Worm (Caenorhabditis elegans): ENCODE results near the gene F31A3.5.

The F31A3.5 gene

DNA sequence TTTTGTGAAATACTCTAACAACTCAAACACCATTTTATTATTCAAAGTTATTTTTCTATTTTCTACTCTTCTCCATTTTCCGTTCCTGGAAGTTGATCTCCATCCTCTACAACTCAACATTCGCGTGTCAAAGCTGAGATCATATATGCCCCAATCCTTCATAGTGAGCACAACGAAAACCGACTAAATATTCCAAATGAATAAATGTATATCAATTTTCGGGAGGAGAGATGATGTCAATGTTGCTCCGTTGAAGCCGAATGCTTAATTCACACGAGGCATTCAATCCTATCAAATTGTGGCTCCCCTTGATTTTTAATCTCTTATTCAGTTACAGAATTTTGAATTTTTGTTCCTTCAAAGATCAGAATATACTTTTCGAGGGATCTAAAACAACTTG is 46.9 kb downstream of the F31A3.5 start:
- no peak for TF ChIP-seq ztf-11 (tag; optimal IDR thresholded peaks at IDR 0.05)
- no peak for TF ChIP-seq unc-39 (tag; optimal IDR thresholded peaks at IDR 0.05)
- no peak for TF ChIP-seq mab-5 (tag; optimal IDR thresholded peaks at IDR 0.05)
- no peak for TF ChIP-seq nhr-12 (tag; optimal IDR thresholded peaks at IDR 0.05)
- TF ChIP-seq nhr-237 (tag; optimal IDR thresholded peaks at IDR 0.05): no peak
- no peak for TF ChIP-seq elt-3 (tag; optimal IDR thresholded peaks at IDR 0.05)
- no peak for TF ChIP-seq nhr-76 (tag; optimal IDR thresholded peaks at IDR 0.05)
- no peak for TF ChIP-seq ces-1 (GFP tag; optimal IDR thresholded peaks at IDR 0.05)
- no peak for TF ChIP-seq sem-2 (GFP tag; optimal IDR thresholded peaks at IDR 0.05)
- TF ChIP-seq elt-1 (tag; optimal IDR thresholded peaks at IDR 0.05; ENCODE audit: borderline replicate concordance, insufficient read depth): no peak
- TF ChIP-seq mep-1 (tag; optimal IDR thresholded peaks at IDR 0.05): no peak
- no peak for TF ChIP-seq M03D4.4 (tag; optimal IDR thresholded peaks at IDR 0.05)
- TF ChIP-seq lsy-2 (tag; optimal IDR thresholded peaks at IDR 0.05): no peak
- TF ChIP-seq ceh-43 (GFP tag; optimal IDR thresholded peaks at IDR 0.05): no peak
- TF ChIP-seq blmp-1 (tag; optimal IDR thresholded peaks at IDR 0.05): no peak
- no peak for TF ChIP-seq bed-3 (GFP tag; optimal IDR thresholded peaks at IDR 0.05)
- no peak for TF ChIP-seq lin-32 (GFP tag; optimal IDR thresholded peaks at IDR 0.05)
- no peak for TF ChIP-seq pha-4 (tag; optimal IDR thresholded peaks at IDR 0.05)

DNA sequence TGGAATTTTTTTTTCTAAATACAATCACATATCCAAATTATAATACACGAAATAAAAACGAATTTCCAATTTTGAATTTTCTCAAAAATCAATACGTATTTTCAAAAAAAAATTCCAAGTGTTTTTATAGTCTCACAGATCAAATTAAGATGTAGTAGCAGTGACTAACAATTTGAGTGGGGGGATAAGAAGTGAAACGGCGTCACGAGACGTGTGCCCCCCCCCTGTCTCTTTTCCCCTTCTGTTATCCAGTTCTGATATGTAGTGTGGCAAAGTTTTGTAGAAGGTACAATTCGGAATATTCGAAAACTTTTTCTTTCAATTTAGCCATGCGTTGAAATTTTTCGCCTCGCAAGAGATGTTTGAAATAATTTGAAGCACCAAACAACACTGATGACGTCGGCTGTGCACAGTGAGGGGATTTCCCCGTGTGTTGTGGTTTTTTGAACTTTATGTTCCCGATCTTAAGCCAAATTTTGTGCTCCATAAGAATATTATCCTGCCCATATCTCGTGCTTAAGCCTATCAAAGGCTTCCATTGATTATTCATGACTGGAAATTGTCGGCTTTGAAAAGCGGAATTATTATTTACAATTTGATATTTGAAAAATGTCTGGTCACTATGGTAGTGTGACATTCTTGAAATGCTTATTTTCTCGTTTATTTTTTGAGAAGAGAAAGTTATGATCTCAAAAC is 48.1 kb downstream of the F31A3.5 start:
- TF ChIP-seq sptf-1 (tag; optimal IDR thresholded peaks at IDR 0.05) (no peak), cnd-1 (tag; optimal IDR thresholded peaks at IDR 0.05) (no peak), elt-1 (tag; optimal IDR thresholded peaks at IDR 0.05; ENCODE audit: borderline replicate concordance, insufficient read depth) (no peak), pha-4 (tag; optimal IDR thresholded peaks at IDR 0.05) (no peak), blmp-1 (tag; optimal IDR thresholded peaks at IDR 0.05) (no peak), tbx-8 (GFP tag; optimal IDR thresholded peaks at IDR 0.05) (no peak), nhr-76 (tag; optimal IDR thresholded peaks at IDR 0.05) (no peak), M03D4.4 (tag; optimal IDR thresholded peaks at IDR 0.05) (no peak), sem-2 (GFP tag; optimal IDR thresholded peaks at IDR 0.05) (no peak)

DNA sequence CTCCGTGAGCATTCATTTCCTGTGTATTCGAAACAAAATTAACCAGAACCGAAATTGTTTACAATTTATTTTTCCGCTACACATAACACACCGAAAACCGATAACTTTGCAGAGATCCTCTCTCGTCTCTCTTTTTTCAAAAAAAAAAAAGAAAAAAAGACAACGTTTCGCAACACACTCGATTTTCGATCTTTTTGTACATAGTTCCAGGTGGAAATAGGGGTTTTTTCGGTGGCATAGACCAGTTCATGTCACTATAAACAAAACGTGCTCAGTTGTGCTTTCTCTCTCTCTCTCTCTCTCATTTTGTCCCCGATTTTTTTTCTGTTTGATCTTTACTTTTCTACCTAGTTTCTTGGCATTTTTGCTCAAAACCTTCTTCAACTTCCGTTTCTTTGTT is 49.0 kb downstream of the F31A3.5 start:
- TF ChIP-seq nhr-237 (tag; optimal IDR thresholded peaks at IDR 0.05) (no peak), ceh-39 (tag; optimal IDR thresholded peaks at IDR 0.05) (no peak), nhr-2 (tag; optimal IDR thresholded peaks at IDR 0.05) (no peak), snpc-4 (tag; optimal IDR thresholded peaks at IDR 0.05) (no peak), ceh-43 (GFP tag; optimal IDR thresholded peaks at IDR 0.05) (no peak), lin-32 (GFP tag; optimal IDR thresholded peaks at IDR 0.05) (no peak), lin-13 (tag; optimal IDR thresholded peaks at IDR 0.05) (no peak), ztf-11 (tag; optimal IDR thresholded peaks at IDR 0.05) (no peak), unc-120 (tag; optimal IDR thresholded peaks at IDR 0.05; ENCODE audit: poor library complexity, severe bottlenecking) (no peak), sem-2 (GFP tag; optimal IDR thresholded peaks at IDR 0.05) (no peak)

DNA sequence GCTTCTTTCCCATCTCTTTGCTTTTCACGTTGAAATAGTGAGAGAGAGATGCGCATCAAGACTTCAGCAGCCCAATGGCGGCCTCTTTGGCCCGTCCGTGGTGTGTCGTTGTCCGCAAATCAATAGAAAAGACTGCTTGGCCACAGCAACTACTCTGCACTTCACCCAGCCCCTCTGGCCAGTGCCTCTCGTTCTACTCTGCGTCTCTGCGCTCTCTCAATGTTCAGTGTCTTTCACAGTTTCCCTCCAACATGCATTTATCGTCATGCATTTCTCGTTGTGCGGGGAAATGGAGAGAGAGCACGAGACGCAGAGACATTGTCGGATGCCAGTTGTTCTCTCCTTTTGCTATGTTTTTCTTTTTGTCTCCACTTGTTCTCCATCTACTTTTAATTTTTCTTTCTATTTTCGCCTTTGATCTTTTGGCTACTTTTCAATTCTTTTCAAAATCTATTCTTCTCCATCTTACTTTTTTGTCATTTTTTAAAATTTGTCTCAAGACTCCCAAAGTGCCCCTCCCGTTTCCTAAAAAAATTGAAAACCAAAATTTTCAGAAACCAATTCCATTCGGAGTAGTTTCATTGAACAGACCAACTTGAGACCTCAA is 49.8 kb downstream of the F31A3.5 start, which contains the start of gene nhr-1:
nhr-1 (plus strand) TSS at position 557 of the 607 bp plus-strand sequence.
- TF ChIP-seq mep-1 (tag; optimal IDR thresholded peaks at IDR 0.05): peak; percentile 86
- peak; percentile 8 for TF ChIP-seq ceh-39 (tag; optimal IDR thresholded peaks at IDR 0.05)
- no peak for TF ChIP-seq lin-32 (GFP tag; optimal IDR thresholded peaks at IDR 0.05)
- TF ChIP-seq mab-5 (tag; optimal IDR thresholded peaks at IDR 0.05): no peak
- TF ChIP-seq snpc-4 (tag; optimal IDR thresholded peaks at IDR 0.05): no peak
- TF ChIP-seq bed-3 (GFP tag; optimal IDR thresholded peaks at IDR 0.05): no peak
- peak; percentile 39 for TF ChIP-seq elt-1 (tag; optimal IDR thresholded peaks at IDR 0.05; ENCODE audit: borderline replicate concordance, insufficient read depth)
- TF ChIP-seq M03D4.4 (tag; optimal IDR thresholded peaks at IDR 0.05): peak; percentile 80
- TF ChIP-seq ces-1 (GFP tag; optimal IDR thresholded peaks at IDR 0.05): peak; percentile 76
- TF ChIP-seq unc-120 (tag; optimal IDR thresholded peaks at IDR 0.05; ENCODE audit: poor library complexity, severe bottlenecking): peak; percentile 95
- peak; percentile 82 for TF ChIP-seq hlh-1 (tag; optimal IDR thresholded peaks at IDR 0.05)
- peak; percentile 70 for TF ChIP-seq lin-13 (tag; optimal IDR thresholded peaks at IDR 0.05)
- TF ChIP-seq zip-8 (tag; optimal IDR thresholded peaks at IDR 0.05): no peak
- no peak for TF ChIP-seq cnd-1 (tag; optimal IDR thresholded peaks at IDR 0.05)
- peak; percentile 82 for TF ChIP-seq unc-62 (GFP tag; optimal IDR thresholded peaks at IDR 0.05)
- TF ChIP-seq nhr-28 (tag; optimal IDR thresholded peaks at IDR 0.05): no peak
- no peak for TF ChIP-seq sem-2 (GFP tag; optimal IDR thresholded peaks at IDR 0.05)
- TF ChIP-seq lsy-2 (tag; optimal IDR thresholded peaks at IDR 0.05): peak; percentile 40
- no peak for TF ChIP-seq unc-39 (tag; optimal IDR thresholded peaks at IDR 0.05)
- no peak for TF ChIP-seq elt-3 (tag; optimal IDR thresholded peaks at IDR 0.05)
- TF ChIP-seq ham-2 (GFP tag; optimal IDR thresholded peaks at IDR 0.05): peak; percentile 66
- TF ChIP-seq ztf-11 (tag; optimal IDR thresholded peaks at IDR 0.05): no peak
- peak; percentile 83 for TF ChIP-seq pha-4 (tag; optimal IDR thresholded peaks at IDR 0.05)
- no peak for TF ChIP-seq ceh-43 (GFP tag; optimal IDR thresholded peaks at IDR 0.05)
- TF ChIP-seq tbx-8 (GFP tag; optimal IDR thresholded peaks at IDR 0.05): peak; percentile 34
- no peak for TF ChIP-seq nhr-76 (tag; optimal IDR thresholded peaks at IDR 0.05)
- no peak for TF ChIP-seq flh-1 (GFP tag; optimal IDR thresholded peaks at IDR 0.05)
- peak; percentile 70 for TF ChIP-seq nhr-2 (tag; optimal IDR thresholded peaks at IDR 0.05)
- no peak for TF ChIP-seq ceh-83 (GFP tag; optimal IDR thresholded peaks at IDR 0.05)
- peak; percentile 75 for TF ChIP-seq nhr-237 (tag; optimal IDR thresholded peaks at IDR 0.05)
- peak; percentile 44 for TF ChIP-seq drap-1 (GFP tag; optimal IDR thresholded peaks at IDR 0.05)
- TF ChIP-seq mls-2 (tag; optimal IDR thresholded peaks at IDR 0.05): peak; percentile 80
- peak; percentile 64 for TF ChIP-seq sptf-1 (tag; optimal IDR thresholded peaks at IDR 0.05)
- TF ChIP-seq nhr-12 (tag; optimal IDR thresholded peaks at IDR 0.05): no peak
- TF ChIP-seq blmp-1 (tag; optimal IDR thresholded peaks at IDR 0.05): peak; percentile 9
